Worm (Caenorhabditis elegans) whole organism, L4 larva: ENCODE results near the gene syx-4.

ENCODE experiments used
- F10B5.3 ChIP-seq: sonication (generic microtip); optimal IDR thresholded peaks from 2 replicates; lab custom pipeline; 2016; ENCODE audit warnings: mild to moderate bottlenecking, missing genetic modification characterization, missing compliant biosample characterization
- F26F4.8 ChIP-seq: fragments of 200-800 bp; sonication (Bioruptor generic); conservative IDR thresholded peaks from 2 replicates; pipeline ENCODE4 v1.3.6; 2022; ENCODE audit warnings: missing genetic modification characterization, missing compliant biosample characterization
- T26A8.4 ChIP-seq: fragments of 200-800 bp; sonication (Bioruptor generic); IDR thresholded peaks from 2 replicates; pipeline ENCODE4 v1.3.6; 2022; ENCODE audit warnings: missing genetic modification characterization, missing compliant biosample characterization
- Y48G9A.11 ChIP-seq: fragments of 200-800 bp; sonication (Bioruptor generic); IDR thresholded peaks from 2 replicates; pipeline ENCODE4 v1.3.6; 2022; ENCODE audit warnings: missing genetic modification reagents, missing genetic modification characterization, missing compliant biosample characterization
- aha-1 ChIP-seq: fragments of 150-350 bp; peaks from one replicate; lab custom pipeline; 2014; ENCODE audit warnings: missing biosample characterization, missing genetic modification characterization
- aly-2 ChIP-seq: sonication (generic microtip); optimal IDR thresholded peaks from 2 replicates; lab custom pipeline; 2018; ENCODE audit warnings: missing biosample characterization, missing genetic modification characterization
- arid-1 ChIP-seq: fragments of 200-800 bp; sonication (Bioruptor generic); conservative IDR thresholded peaks from 2 replicates; pipeline ENCODE4 v1.3.6; 2022; ENCODE audit warnings: missing genetic modification reagents, missing genetic modification characterization, missing compliant biosample characterization
- attf-4 ChIP-seq: sonication (generic microtip); optimal IDR thresholded peaks from 3 replicates; lab custom pipeline; 2017; ENCODE audit warnings: missing biosample characterization, missing genetic modification characterization
- ceh-28 ChIP-seq: fragments of 150-350 bp; optimal IDR thresholded peaks from 2 replicates; lab custom pipeline; 2014; ENCODE audit warnings: missing biosample characterization, missing genetic modification reagents, missing genetic modification characterization
- ceh-32 ChIP-seq: sonication (generic microtip); optimal IDR thresholded peaks from 2 replicates; lab custom pipeline; 2016; ENCODE audit warnings: mild to moderate bottlenecking, missing genetic modification characterization, missing compliant biosample characterization; ENCODE audit not compliant: poor library complexity
- ceh-44 ChIP-seq: fragments of 200-800 bp; sonication (Bioruptor generic); IDR thresholded peaks from 2 replicates; pipeline ENCODE4 v1.3.6; 2022; ENCODE audit warnings: missing genetic modification reagents, missing genetic modification characterization, missing compliant biosample characterization
- ceh-62 ChIP-seq: sonication (generic microtip); optimal IDR thresholded peaks from 2 replicates; lab custom pipeline; 2017; ENCODE audit warnings: missing biosample characterization, missing genetic modification characterization
- ceh-82 ChIP-seq: sonication (generic microtip); optimal IDR thresholded peaks from 2 replicates; lab custom pipeline; 2017; ENCODE audit warnings: missing biosample characterization, missing genetic modification characterization
- ces-1 ChIP-seq: fragments of 150-350 bp; sonication (generic microtip); optimal IDR thresholded peaks from 4 replicates; lab custom pipeline; 2014; ENCODE audit warnings: missing biosample characterization, missing genetic modification reagents, missing genetic modification characterization
- ctbp-1 ChIP-seq: fragments of 200-800 bp; sonication (Bioruptor generic); IDR thresholded peaks from 2 replicates; pipeline ENCODE4 v1.3.6; 2022; ENCODE audit warnings: missing genetic modification reagents, missing genetic modification characterization, missing compliant biosample characterization
- daf-16 ChIP-seq, 3 experiments: sonication (generic microtip); optimal IDR thresholded peaks; 2 replicates each; lab custom pipeline; 2016 to 2017; ENCODE audit warnings: missing genetic modification characterization in 3 of 3, missing genetic modification reagents in 3 of 3, mild to moderate bottlenecking in 2 of 3, missing compliant biosample characterization in 2 of 3, missing biosample characterization in 1 of 3, moderate library complexity in 1 of 3
- daf-19 ChIP-seq: fragments of 200-800 bp; sonication (Bioruptor generic); conservative IDR thresholded peaks from 2 replicates; pipeline ENCODE4 v1.3.6; 2022; ENCODE audit warnings: missing genetic modification characterization, missing compliant biosample characterization
- daf-8 ChIP-seq: fragments of 200-800 bp; sonication (Bioruptor generic); IDR thresholded peaks from 2 replicates; pipeline ENCODE4 v1.3.6; 2022; ENCODE audit warnings: missing genetic modification characterization, missing compliant biosample characterization
- dpl-1 ChIP-seq: fragments of 150-350 bp; optimal IDR thresholded peaks from 2 replicates; lab custom pipeline; 2014; ENCODE audit warnings: missing biosample characterization, missing genetic modification reagents, missing genetic modification characterization
- duxl-1 ChIP-seq: sonication (generic microtip); optimal IDR thresholded peaks from 2 replicates; lab custom pipeline; 2016; ENCODE audit warnings: mild to moderate bottlenecking, missing genetic modification characterization, moderate library complexity, missing compliant biosample characterization; ENCODE audit not compliant: poor library complexity
- egl-27 ChIP-seq: sonication (generic microtip); optimal IDR thresholded peaks from 3 replicates; lab custom pipeline; 2017; ENCODE audit warnings: missing biosample characterization, missing genetic modification reagents, missing genetic modification characterization
- gei-8 ChIP-seq: fragments of 200-800 bp; sonication (Bioruptor generic); optimal IDR thresholded peaks from 2 replicates; lab custom pipeline; 2018; ENCODE audit warnings: mild to moderate bottlenecking, missing genetic modification characterization, missing compliant biosample characterization
- hlh-11 ChIP-seq: fragments of 200-800 bp; sonication (Bioruptor generic); optimal IDR thresholded peaks from 2 replicates; lab custom pipeline; 2018; ENCODE audit warnings: mild to moderate bottlenecking, missing genetic modification characterization, missing compliant biosample characterization
- hlh-30 ChIP-seq: sonication (generic microtip); optimal IDR thresholded peaks from 2 replicates; lab custom pipeline; 2017; ENCODE audit warnings: antibody characterized with exemption, mild to moderate bottlenecking, missing genetic modification characterization, missing compliant biosample characterization; ENCODE audit not compliant: insufficient read depth
- hmg-1.1 ChIP-seq: fragments of 200-800 bp; sonication (Bioruptor generic); IDR thresholded peaks from 2 replicates; pipeline ENCODE4 v1.3.6; 2022; ENCODE audit warnings: missing genetic modification reagents, missing genetic modification characterization, missing compliant biosample characterization
- jun-1 ChIP-seq: fragments of 150-350 bp; optimal IDR thresholded peaks from 2 replicates; lab custom pipeline; 2014; ENCODE audit warnings: missing biosample characterization, missing genetic modification reagents, missing genetic modification characterization
- lin-29 ChIP-seq: fragments of 200-800 bp; sonication (Bioruptor generic); IDR thresholded peaks from 2 replicates; pipeline ENCODE4 v1.3.6; 2022; ENCODE audit warnings: missing genetic modification reagents, missing genetic modification characterization, missing compliant biosample characterization
- lir-3 ChIP-seq: sonication (generic microtip); optimal IDR thresholded peaks from 2 replicates; lab custom pipeline; 2016; ENCODE audit warnings: mild to moderate bottlenecking, missing genetic modification characterization, missing compliant biosample characterization
- madf-5 ChIP-seq, 2 experiments: fragments of 200-800 bp; sonication (Bioruptor generic); IDR thresholded peaks; 2 replicates each; pipeline ENCODE4 v1.3.6; 2022; ENCODE audit warnings: missing compliant biosample characterization in 2 of 2, missing genetic modification characterization in 2 of 2
- mes-2 ChIP-seq: sonication (generic microtip); optimal IDR thresholded peaks from 2 replicates; lab custom pipeline; 2016; ENCODE audit warnings: missing genotype, mild to moderate bottlenecking, missing genetic modification characterization, missing compliant biosample characterization; ENCODE audit not compliant: poor library complexity, severe bottlenecking
- mxl-2 ChIP-seq: fragments of 200-800 bp; sonication (Bioruptor generic); conservative IDR thresholded peaks from 2 replicates; pipeline ENCODE4 v1.3.6; 2022; ENCODE audit warnings: missing genetic modification reagents, missing genetic modification characterization, missing compliant biosample characterization
- mxl-3 ChIP-seq: fragments of 200-800 bp; sonication (Bioruptor generic); optimal IDR thresholded peaks from 2 replicates; lab custom pipeline; 2018; ENCODE audit warnings: mild to moderate bottlenecking, missing genetic modification characterization, missing compliant biosample characterization
- nhr-25 ChIP-seq: sonication (generic microtip); optimal IDR thresholded peaks from 2 replicates; lab custom pipeline; 2017; ENCODE audit warnings: missing genetic modification characterization, mild to moderate bottlenecking, missing compliant biosample characterization, antibody characterized with exemption, moderate library complexity, borderline replicate concordance; ENCODE audit not compliant: insufficient read depth
- nhr-6 ChIP-seq: fragments of 150-350 bp; optimal IDR thresholded peaks from 2 replicates; lab custom pipeline; 2014; ENCODE audit warnings: missing biosample characterization, missing genetic modification characterization
- nhr-76 ChIP-seq: fragments of 150-350 bp; optimal IDR thresholded peaks from 2 replicates; lab custom pipeline; 2014; ENCODE audit warnings: missing biosample characterization, missing genetic modification characterization
- nhr-77 ChIP-seq: fragments of 150-350 bp; optimal IDR thresholded peaks from 2 replicates; lab custom pipeline; 2014; ENCODE audit warnings: missing biosample characterization, missing genetic modification characterization
- pha-4 ChIP-seq, 2 experiments: fragments of 150-350 bp in 1 of 2; fragments of 200-800 bp in 1 of 2; sonication (Bioruptor generic) in 1 of 2; IDR thresholded peaks in 1 of 2; optimal IDR thresholded peaks in 1 of 2; 2 replicates each; pipeline versions ENCODE4 v1.3.6 to Lab custom; 2014 to 2022; ENCODE audit warnings: missing genetic modification characterization in 2 of 2, missing genetic modification reagents in 2 of 2, missing biosample characterization in 1 of 2, missing compliant biosample characterization in 1 of 2
- php-3 ChIP-seq: fragments of 200-800 bp; sonication (Bioruptor generic); IDR thresholded peaks from 2 replicates; pipeline ENCODE4 v1.3.6; 2022; ENCODE audit warnings: missing genetic modification reagents, missing genetic modification characterization, missing compliant biosample characterization
- saeg-2 ChIP-seq: fragments of 200-800 bp; sonication (Bioruptor generic); IDR thresholded peaks from 2 replicates; pipeline ENCODE4 v1.3.6; 2022; ENCODE audit warnings: missing genetic modification reagents, missing genetic modification characterization, missing compliant biosample characterization
- sdz-12 ChIP-seq: fragments of 200-800 bp; sonication (Bioruptor generic); optimal IDR thresholded peaks from 2 replicates; lab custom pipeline; 2018; ENCODE audit warnings: mild to moderate bottlenecking, missing genetic modification characterization, missing compliant biosample characterization
- set-16 ChIP-seq: fragments of 200-800 bp; sonication (Bioruptor generic); IDR thresholded peaks from 2 replicates; pipeline ENCODE4 v1.3.6; 2022; ENCODE audit warnings: missing genetic modification reagents, missing genetic modification characterization, missing compliant biosample characterization
- skn-1 ChIP-seq: fragments of 150-350 bp; optimal IDR thresholded peaks from 2 replicates; lab custom pipeline; 2014; ENCODE audit warnings: missing biosample characterization, missing genetic modification characterization
- snpc-1.2 ChIP-seq: fragments of 200-800 bp; sonication (Bioruptor generic); IDR thresholded peaks from 2 replicates; pipeline ENCODE4 v1.3.6; 2022; ENCODE audit warnings: missing genetic modification reagents, missing genetic modification characterization, missing compliant biosample characterization
- snpc-4 ChIP-seq: fragments of 150-350 bp; optimal IDR thresholded peaks from 2 replicates; lab custom pipeline; 2014; ENCODE audit warnings: missing biosample characterization, missing genetic modification characterization
- unc-130 ChIP-seq: sonication (generic microtip); optimal IDR thresholded peaks from 2 replicates; lab custom pipeline; 2016; ENCODE audit warnings: missing genetic modification reagents, missing genetic modification characterization, missing compliant biosample characterization
- unc-39 ChIP-seq: sonication (generic microtip); optimal IDR thresholded peaks from 2 replicates; lab custom pipeline; 2017; ENCODE audit warnings: missing biosample characterization, missing genetic modification characterization
- zfp-2 ChIP-seq: sonication (generic microtip); optimal IDR thresholded peaks from 2 replicates; lab custom pipeline; 2016; ENCODE audit warnings: mild to moderate bottlenecking, missing genetic modification characterization, missing compliant biosample characterization
- zfp-3 ChIP-seq: fragments of 200-800 bp; sonication (Bioruptor generic); conservative IDR thresholded peaks from 2 replicates; pipeline ENCODE4 v1.3.6; 2022; ENCODE audit warnings: missing genetic modification reagents, missing genetic modification characterization, missing compliant biosample characterization
- ztf-11 ChIP-seq: fragments of 150-350 bp; optimal IDR thresholded peaks from 2 replicates; lab custom pipeline; 2014; ENCODE audit warnings: missing biosample characterization, missing genetic modification characterization
- ztf-7 ChIP-seq: fragments of 150-350 bp; optimal IDR thresholded peaks from 2 replicates; lab custom pipeline; 2014; ENCODE audit warnings: missing biosample characterization, missing genetic modification characterization

The syx-4 gene

DNA sequence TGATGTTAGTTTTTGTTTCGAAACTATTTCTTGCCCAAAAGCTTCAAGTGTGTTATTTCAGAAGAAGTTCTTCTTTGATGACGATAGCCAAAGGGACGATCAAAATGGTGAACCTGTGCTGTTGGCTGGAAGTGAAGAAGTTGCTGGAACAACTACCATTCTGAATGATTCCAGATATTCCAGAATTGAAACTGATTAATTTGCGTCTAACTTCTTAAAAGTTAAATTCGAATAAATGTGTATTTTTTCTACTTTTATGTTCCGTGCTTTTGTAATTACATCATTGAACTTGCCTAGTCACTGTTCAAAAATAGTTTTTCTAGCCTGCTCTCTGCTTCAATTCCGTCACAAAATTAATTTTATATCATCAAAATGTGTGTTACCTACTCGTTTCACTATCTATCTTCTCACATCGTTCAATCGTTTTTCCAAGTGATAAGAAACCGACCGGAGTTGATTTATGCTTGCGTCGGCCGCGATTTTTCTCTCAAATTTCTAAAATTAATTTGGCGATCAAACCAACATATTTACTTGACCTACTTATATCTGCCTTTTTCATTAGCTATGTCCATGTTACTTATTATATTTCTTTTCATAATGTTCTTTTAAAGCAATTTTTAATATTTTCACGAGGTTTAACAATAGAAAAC is 18.1 kb downstream of the syx-4 start (continued):
- TF ChIP-seq F10B5.3: no peak
- TF ChIP-seq zfp-3 (GFP tag; lab: Robert Waterston, UW): no peak
- no peak for TF ChIP-seq ztf-11 (tag; lab: Kevin White, UChicago)
- TF ChIP-seq ctbp-1 (GFP tag; lab: Robert Waterston, UW): no peak
- no peak for TF ChIP-seq nhr-6
- peak; percentile 47 for TF ChIP-seq hlh-11
- no peak for TF ChIP-seq unc-130 (GFP tag; lab: Kevin White, UChicago)
- no peak for TF ChIP-seq dpl-1
- no peak for TF ChIP-seq ceh-32 (tag; lab: Kevin White, UChicago)
- no peak for TF ChIP-seq egl-27 (tag; lab: Kevin White, UChicago)
- TF ChIP-seq attf-4 (tag; lab: Kevin White, UChicago): no peak
- TF ChIP-seq lin-29: no peak
- TF ChIP-seq gei-8 (GFP tag; lab: Kevin White, UChicago): no peak
- TF ChIP-seq sdz-12 (GFP tag; lab: Kevin White, UChicago): no peak
- no peak for TF ChIP-seq duxl-1 (tag; lab: Kevin White, UChicago)
- TF ChIP-seq mxl-3 (GFP tag; lab: Kevin White, UChicago): peak; percentile 35
- TF ChIP-seq hmg-1.1: no peak
- no peak for TF ChIP-seq set-16 (GFP tag; lab: Robert Waterston, UW)
- TF ChIP-seq F26F4.8: no peak
- no peak for TF ChIP-seq daf-8 (GFP tag; lab: Robert Waterston, UW)
- no peak for TF ChIP-seq Y48G9A.11 (GFP tag; lab: Robert Waterston, UW)
- no peak for TF ChIP-seq ceh-44 (GFP tag; lab: Robert Waterston, UW)
- TF ChIP-seq T26A8.4 (GFP tag; lab: Robert Waterston, UW): no peak
- peak; percentile 26 for TF ChIP-seq nhr-77 (tag; lab: Kevin White, UChicago)
- no peak for TF ChIP-seq jun-1
- no peak for TF ChIP-seq hlh-30 (tag; lab: Kevin White, UChicago)
- no peak for TF ChIP-seq daf-16 (GFP tag; optimal IDR thresholded peaks at IDR 0.05; lab: Kevin White, UChicago)
- no peak for TF ChIP-seq daf-16 (tag; optimal IDR thresholded peaks at IDR 0.05; lab: Kevin White, UChicago)
- TF ChIP-seq saeg-2 (GFP tag; lab: Robert Waterston, UW): no peak
- TF ChIP-seq daf-19: no peak
- TF ChIP-seq arid-1 (GFP tag; lab: Robert Waterston, UW): no peak
- no peak for TF ChIP-seq ces-1 (GFP tag; lab: Kevin White, UChicago)
- no peak for TF ChIP-seq aly-2 (tag; lab: Kevin White, UChicago)
- no peak for TF ChIP-seq ceh-28 (tag; lab: Kevin White, UChicago)
- peak; percentile 94 for TF ChIP-seq aha-1 (tag; lab: Kevin White, UChicago)
- TF ChIP-seq pha-4 (GFP tag; IDR thresholded peaks at IDR 0.05; lab: Robert Waterston, UW): no peak
- no peak for TF ChIP-seq pha-4 (tag; optimal IDR thresholded peaks at IDR 0.05; lab: Kevin White, UChicago)
- no peak for TF ChIP-seq skn-1 (tag; lab: Kevin White, UChicago)
- no peak for TF ChIP-seq lir-3 (tag; lab: Kevin White, UChicago)
- no peak for TF ChIP-seq mxl-2 (GFP tag; lab: Robert Waterston, UW)
- TF ChIP-seq php-3: peak; percentile 73
- TF ChIP-seq ceh-82 (tag; lab: Kevin White, UChicago): no peak
- TF ChIP-seq zfp-2 (tag; lab: Kevin White, UChicago): no peak
- no peak for TF ChIP-seq ceh-62
- no peak for TF ChIP-seq unc-39 (tag; lab: Kevin White, UChicago)
- no peak for TF ChIP-seq snpc-1.2 (GFP tag; lab: Robert Waterston, UW)
- TF ChIP-seq snpc-4: no peak
- TF ChIP-seq nhr-25: no peak
- no peak for TF ChIP-seq nhr-76 (tag; lab: Kevin White, UChicago)
- no peak for TF ChIP-seq madf-5 (GFP tag; IDR thresholded peaks at IDR 0.05; lab: Robert Waterston, UW)
- no peak for TF ChIP-seq mes-2
- no peak for TF ChIP-seq ztf-7 (tag; lab: Kevin White, UChicago)
